Worm (Caenorhabditis elegans) whole organism, L4 larva: ENCODE data around the gene T20D4.12.

Experiments used
- F26F4.8 ChIP-seq: fragments of 200-800 bp; sonication (Bioruptor generic); conservative IDR thresholded peaks from 2 replicates; pipeline ENCODE4 v1.3.6; 2022; ENCODE audit warnings: missing genetic modification characterization, missing compliant biosample characterization
- R02D3.7 ChIP-seq: fragments of 150-350 bp; sonication (generic microtip); optimal IDR thresholded peaks from 3 replicates; lab custom pipeline; 2014; ENCODE audit warnings: missing biosample characterization, missing genetic modification characterization
- T26A8.4 ChIP-seq: fragments of 200-800 bp; sonication (Bioruptor generic); IDR thresholded peaks from 2 replicates; pipeline ENCODE4 v1.3.6; 2022; ENCODE audit warnings: missing genetic modification characterization, missing compliant biosample characterization
- Y75B8A.6 ChIP-seq: fragments of 200-800 bp; sonication (Bioruptor generic); IDR thresholded peaks from 2 replicates; pipeline ENCODE4 v1.3.6; 2022; ENCODE audit warnings: missing genetic modification reagents, missing genetic modification characterization, missing compliant biosample characterization
- aha-1 ChIP-seq: fragments of 150-350 bp; peaks from one replicate; lab custom pipeline; 2014; ENCODE audit warnings: missing biosample characterization, missing genetic modification characterization
- aly-2 ChIP-seq: sonication (generic microtip); optimal IDR thresholded peaks from 2 replicates; lab custom pipeline; 2018; ENCODE audit warnings: missing biosample characterization, missing genetic modification characterization
- ama-1 ChIP-seq: fragments of 150-350 bp; optimal IDR thresholded peaks from 2 replicates; lab custom pipeline; 2014; ENCODE audit warnings: inconsistent platforms, mixed read lengths
- ceh-20 ChIP-seq: fragments of 200-800 bp; sonication (Bioruptor generic); IDR thresholded peaks from 2 replicates; pipeline ENCODE4 v1.3.6; 2022; ENCODE audit warnings: missing genetic modification reagents, missing genetic modification characterization, missing compliant biosample characterization
- ceh-82 ChIP-seq: sonication (generic microtip); optimal IDR thresholded peaks from 2 replicates; lab custom pipeline; 2017; ENCODE audit warnings: missing biosample characterization, missing genetic modification characterization
- ces-1 ChIP-seq: fragments of 150-350 bp; sonication (generic microtip); optimal IDR thresholded peaks from 4 replicates; lab custom pipeline; 2014; ENCODE audit warnings: missing biosample characterization, missing genetic modification reagents, missing genetic modification characterization
- ctbp-1 ChIP-seq: fragments of 200-800 bp; sonication (Bioruptor generic); IDR thresholded peaks from 2 replicates; pipeline ENCODE4 v1.3.6; 2022; ENCODE audit warnings: missing genetic modification reagents, missing genetic modification characterization, missing compliant biosample characterization
- daf-16 ChIP-seq, 3 experiments: sonication (generic microtip); optimal IDR thresholded peaks; 2 replicates each; lab custom pipeline; 2016 to 2017; ENCODE audit warnings: missing genetic modification characterization in 3 of 3, missing genetic modification reagents in 3 of 3, mild to moderate bottlenecking in 2 of 3, missing compliant biosample characterization in 2 of 3, missing biosample characterization in 1 of 3, moderate library complexity in 1 of 3
- daf-19 ChIP-seq: fragments of 200-800 bp; sonication (Bioruptor generic); conservative IDR thresholded peaks from 2 replicates; pipeline ENCODE4 v1.3.6; 2022; ENCODE audit warnings: missing genetic modification characterization, missing compliant biosample characterization
- dpl-1 ChIP-seq: fragments of 150-350 bp; optimal IDR thresholded peaks from 2 replicates; lab custom pipeline; 2014; ENCODE audit warnings: missing biosample characterization, missing genetic modification reagents, missing genetic modification characterization
- duxl-1 ChIP-seq: sonication (generic microtip); optimal IDR thresholded peaks from 2 replicates; lab custom pipeline; 2016; ENCODE audit warnings: mild to moderate bottlenecking, missing genetic modification characterization, moderate library complexity, missing compliant biosample characterization; ENCODE audit not compliant: poor library complexity
- fkh-10 ChIP-seq: fragments of 150-350 bp; optimal IDR thresholded peaks from 2 replicates; lab custom pipeline; 2014; ENCODE audit warnings: missing biosample characterization, missing genetic modification reagents, missing genetic modification characterization
- gei-8 ChIP-seq: fragments of 200-800 bp; sonication (Bioruptor generic); optimal IDR thresholded peaks from 2 replicates; lab custom pipeline; 2018; ENCODE audit warnings: mild to moderate bottlenecking, missing genetic modification characterization, missing compliant biosample characterization
- hif-1 ChIP-seq, 2 experiments: sonication (generic microtip); optimal IDR thresholded peaks; 2 replicates each; lab custom pipeline; 2016 to 2017; ENCODE audit warnings: missing compliant biosample characterization in 2 of 2, missing genetic modification characterization in 2 of 2, missing genetic modification reagents in 2 of 2, missing genotype in 2 of 2, mild to moderate bottlenecking in 1 of 2
- hlh-11 ChIP-seq: fragments of 200-800 bp; sonication (Bioruptor generic); optimal IDR thresholded peaks from 2 replicates; lab custom pipeline; 2018; ENCODE audit warnings: mild to moderate bottlenecking, missing genetic modification characterization, missing compliant biosample characterization
- hlh-30 ChIP-seq: sonication (generic microtip); optimal IDR thresholded peaks from 2 replicates; lab custom pipeline; 2017; ENCODE audit warnings: antibody characterized with exemption, mild to moderate bottlenecking, missing genetic modification characterization, missing compliant biosample characterization; ENCODE audit not compliant: insufficient read depth
- jun-1 ChIP-seq: fragments of 150-350 bp; optimal IDR thresholded peaks from 2 replicates; lab custom pipeline; 2014; ENCODE audit warnings: missing biosample characterization, missing genetic modification reagents, missing genetic modification characterization
- lim-7 ChIP-seq: fragments of 200-800 bp; sonication (Bioruptor generic); IDR thresholded peaks from 2 replicates; pipeline ENCODE4 v1.3.6; 2022; ENCODE audit warnings: missing genetic modification characterization, missing compliant biosample characterization
- lin-13 ChIP-seq: fragments of 150-350 bp; optimal IDR thresholded peaks from 2 replicates; lab custom pipeline; 2014; ENCODE audit warnings: missing biosample characterization, missing genetic modification reagents, missing genetic modification characterization
- lsy-2 ChIP-seq, 2 experiments: fragments of 150-350 bp in 1 of 2; sonication (generic microtip) in 1 of 2; optimal IDR thresholded peaks; 2 replicates each; lab custom pipeline; 2014 to 2017; ENCODE audit warnings: missing biosample characterization in 2 of 2, missing genetic modification characterization in 2 of 2
- madf-9 ChIP-seq: fragments of 200-800 bp; sonication (Bioruptor generic); conservative IDR thresholded peaks from 2 replicates; pipeline ENCODE4 v1.3.6; 2022; ENCODE audit warnings: missing genetic modification reagents, missing genetic modification characterization, missing compliant biosample characterization
- mdl-1 ChIP-seq, 2 experiments: fragments of 150-350 bp in 1 of 2; sonication (generic microtip) in 1 of 2; optimal IDR thresholded peaks; 2 replicates each; lab custom pipeline; 2014 to 2017; ENCODE audit warnings: missing biosample characterization in 2 of 2, missing genetic modification characterization in 2 of 2
- mep-1 ChIP-seq: fragments of 150-350 bp; sonication (generic microtip); optimal IDR thresholded peaks from 3 replicates; lab custom pipeline; 2014; ENCODE audit warnings: missing biosample characterization, missing genetic modification characterization
- mes-2 ChIP-seq: sonication (generic microtip); optimal IDR thresholded peaks from 2 replicates; lab custom pipeline; 2016; ENCODE audit warnings: missing genotype, mild to moderate bottlenecking, missing genetic modification characterization, missing compliant biosample characterization; ENCODE audit not compliant: poor library complexity, severe bottlenecking
- mxl-3 ChIP-seq: fragments of 200-800 bp; sonication (Bioruptor generic); optimal IDR thresholded peaks from 2 replicates; lab custom pipeline; 2018; ENCODE audit warnings: mild to moderate bottlenecking, missing genetic modification characterization, missing compliant biosample characterization
- nhr-10 ChIP-seq: fragments of 150-350 bp; optimal IDR thresholded peaks from 2 replicates; lab custom pipeline; 2014; ENCODE audit warnings: missing biosample characterization, missing genetic modification characterization
- nhr-11 ChIP-seq: fragments of 150-350 bp; optimal IDR thresholded peaks from 2 replicates; lab custom pipeline; 2014; ENCODE audit warnings: missing biosample characterization, missing genetic modification characterization
- nhr-25 ChIP-seq: sonication (generic microtip); optimal IDR thresholded peaks from 2 replicates; lab custom pipeline; 2017; ENCODE audit warnings: missing genetic modification characterization, mild to moderate bottlenecking, missing compliant biosample characterization, antibody characterized with exemption, moderate library complexity, borderline replicate concordance; ENCODE audit not compliant: insufficient read depth
- nhr-28 ChIP-seq: fragments of 150-350 bp; optimal IDR thresholded peaks from 2 replicates; lab custom pipeline; 2014; ENCODE audit warnings: missing biosample characterization, missing genetic modification characterization
- nhr-41 ChIP-seq: fragments of 200-800 bp; sonication (Bioruptor generic); IDR thresholded peaks from 2 replicates; pipeline ENCODE4 v1.3.6; 2022; ENCODE audit warnings: missing genetic modification reagents, missing genetic modification characterization, missing compliant biosample characterization
- nhr-6 ChIP-seq: fragments of 150-350 bp; optimal IDR thresholded peaks from 2 replicates; lab custom pipeline; 2014; ENCODE audit warnings: missing biosample characterization, missing genetic modification characterization
- nhr-76 ChIP-seq: fragments of 150-350 bp; optimal IDR thresholded peaks from 2 replicates; lab custom pipeline; 2014; ENCODE audit warnings: missing biosample characterization, missing genetic modification characterization
- nhr-77 ChIP-seq: fragments of 150-350 bp; optimal IDR thresholded peaks from 2 replicates; lab custom pipeline; 2014; ENCODE audit warnings: missing biosample characterization, missing genetic modification characterization
- pha-4 ChIP-seq, 2 experiments: fragments of 150-350 bp in 1 of 2; fragments of 200-800 bp in 1 of 2; sonication (Bioruptor generic) in 1 of 2; IDR thresholded peaks in 1 of 2; optimal IDR thresholded peaks in 1 of 2; 2 replicates each; pipeline versions ENCODE4 v1.3.6 to Lab custom; 2014 to 2022; ENCODE audit warnings: missing genetic modification characterization in 2 of 2, missing genetic modification reagents in 2 of 2, missing biosample characterization in 1 of 2, missing compliant biosample characterization in 1 of 2
- php-3 ChIP-seq: fragments of 200-800 bp; sonication (Bioruptor generic); IDR thresholded peaks from 2 replicates; pipeline ENCODE4 v1.3.6; 2022; ENCODE audit warnings: missing genetic modification reagents, missing genetic modification characterization, missing compliant biosample characterization
- rbr-2 ChIP-seq: sonication (generic microtip); optimal IDR thresholded peaks from 2 replicates; lab custom pipeline; 2016; ENCODE audit warnings: missing genotype, missing genetic modification characterization, missing compliant biosample characterization
- skn-1 ChIP-seq: fragments of 150-350 bp; optimal IDR thresholded peaks from 2 replicates; lab custom pipeline; 2014; ENCODE audit warnings: missing biosample characterization, missing genetic modification characterization
- snpc-4 ChIP-seq: fragments of 150-350 bp; optimal IDR thresholded peaks from 2 replicates; lab custom pipeline; 2014; ENCODE audit warnings: missing biosample characterization, missing genetic modification characterization
- tra-1 ChIP-seq: fragments of 200-800 bp; sonication (Bioruptor generic); IDR thresholded peaks from 2 replicates; pipeline ENCODE4 v1.3.6; 2022; ENCODE audit warnings: missing genetic modification reagents, missing genetic modification characterization, missing compliant biosample characterization
- unc-130 ChIP-seq: sonication (generic microtip); optimal IDR thresholded peaks from 2 replicates; lab custom pipeline; 2016; ENCODE audit warnings: missing genetic modification reagents, missing genetic modification characterization, missing compliant biosample characterization
- unc-62 ChIP-seq, 3 experiments: fragments of 150-350 bp in 1 of 3; sonication (generic microtip); optimal IDR thresholded peaks in 2 of 3; peaks in 1 of 3; 1 replicate in 1 of 3; 2 replicates in 2 of 3; lab custom pipeline; 2014 to 2017; ENCODE audit warnings: missing biosample characterization in 3 of 3, missing genetic modification characterization in 3 of 3, missing genetic modification reagents in 3 of 3, missing genotype in 1 of 3
- vab-7 ChIP-seq: fragments of 200-800 bp; sonication (Bioruptor generic); IDR thresholded peaks from 2 replicates; pipeline ENCODE4 v1.3.6; 2022; ENCODE audit warnings: missing genetic modification reagents, missing genetic modification characterization, missing compliant biosample characterization
- zfp-2 ChIP-seq: sonication (generic microtip); optimal IDR thresholded peaks from 2 replicates; lab custom pipeline; 2016; ENCODE audit warnings: mild to moderate bottlenecking, missing genetic modification characterization, missing compliant biosample characterization

T20D4.12 gene

DNA sequence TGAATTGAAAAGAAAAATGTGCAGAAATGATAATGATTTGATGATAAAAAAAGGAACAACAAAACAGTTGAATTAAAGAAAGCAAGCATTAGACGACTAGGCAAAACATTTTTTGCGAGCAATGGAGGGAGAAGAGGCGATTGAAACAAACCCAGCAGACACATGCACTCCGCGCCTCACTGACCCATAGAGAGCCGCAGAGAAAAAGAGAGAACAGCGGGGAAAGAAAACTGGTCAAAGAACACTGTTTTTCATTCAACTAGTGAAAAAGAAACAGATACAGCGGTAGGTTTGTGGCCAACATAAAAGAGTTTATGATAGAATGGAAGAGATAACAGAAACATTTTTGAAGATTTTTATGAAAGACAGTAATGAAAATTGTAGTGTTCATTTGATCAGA lies 8.6 kb upstream of the T20D4.12 start (continued):
- TF ChIP-seq duxl-1: peak; percentile 21
- no peak for TF ChIP-seq ces-1 (GFP tag; lab: Kevin White, UChicago)
- TF ChIP-seq gei-8 (GFP tag; lab: Kevin White, UChicago): no peak
- 0 out of 2 replicates have a peak, but pooled peaks have one; percentile 42 for TF ChIP-seq php-3 (GFP tag; lab: Robert Waterston, UW)
- TF ChIP-seq hlh-11 (tag; lab: Kevin White, UChicago): peak; percentile 82
- peak; percentile 62 to 73 for TF ChIP-seq mdl-1 (tag; optimal IDR thresholded peaks at IDR 0.05; lab: Kevin White, UChicago)
- no peak for TF ChIP-seq ama-1 (lab: Kevin White, UChicago)
- no peak for TF ChIP-seq T26A8.4 (GFP tag; lab: Robert Waterston, UW)
- TF ChIP-seq lim-7 (GFP tag; lab: Robert Waterston, UW): no peak
- no peak for TF ChIP-seq vab-7
- TF ChIP-seq nhr-28: peak; percentile 90
- TF ChIP-seq aly-2 (tag; lab: Kevin White, UChicago): no peak
- peak; percentile 59 for TF ChIP-seq mxl-3 (GFP tag; lab: Kevin White, UChicago)
- TF ChIP-seq F26F4.8: no peak
- TF ChIP-seq Y75B8A.6 (GFP tag; lab: Robert Waterston, UW): no peak
- TF ChIP-seq rbr-2 (tag; lab: Kevin White, UChicago): no peak

DNA sequence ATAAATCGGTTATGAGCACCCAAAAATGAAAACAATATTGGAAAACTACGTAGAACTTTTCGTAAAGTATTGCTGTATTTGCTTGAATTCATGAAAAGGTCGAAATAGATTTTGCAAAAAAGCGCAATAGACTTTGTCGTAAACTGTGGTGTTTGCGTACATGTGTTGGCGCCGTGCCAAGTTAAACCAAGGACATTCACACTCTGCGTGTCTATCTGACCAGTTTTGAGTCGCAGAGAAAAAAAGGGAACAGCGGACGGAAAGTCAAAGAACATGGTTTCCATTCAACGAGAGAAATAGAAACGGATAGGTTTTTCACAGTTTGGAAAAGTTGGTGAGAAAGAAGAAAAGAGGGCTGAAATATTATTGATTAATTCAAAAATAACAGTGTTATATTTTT lies 5.9 kb upstream of the T20D4.12 start:
- no peak for TF ChIP-seq nhr-41 (GFP tag; lab: Robert Waterston, UW)
- peak; percentile 73 for TF ChIP-seq hlh-30 (tag; lab: Kevin White, UChicago)
- peak in 1 of 2 experiments; percentile 43 for TF ChIP-seq daf-16 (GFP tag; optimal IDR thresholded peaks at IDR 0.05; lab: Kevin White, UChicago)
- no peak for TF ChIP-seq daf-16 (tag; optimal IDR thresholded peaks at IDR 0.05; lab: Kevin White, UChicago)
- TF ChIP-seq mep-1 (tag; lab: Kevin White, UChicago): peak; percentile 85
- TF ChIP-seq mes-2: peak; percentile 75
- peak; percentile 71 for TF ChIP-seq rbr-2 (tag; lab: Kevin White, UChicago)
- TF ChIP-seq skn-1: no peak
- peak; percentile 94 for TF ChIP-seq nhr-28
- TF ChIP-seq nhr-77: peak; percentile 53
- no peak for TF ChIP-seq unc-130 (GFP tag; lab: Kevin White, UChicago)
- TF ChIP-seq nhr-25 (tag; lab: Kevin White, UChicago): peak; percentile 91
- TF ChIP-seq snpc-4: no peak
- peak; percentile 44; the same call in 1 of the 2 replicates for TF ChIP-seq T26A8.4 (GFP tag; lab: Robert Waterston, UW)
- TF ChIP-seq daf-19: no peak
- no peak for TF ChIP-seq ceh-82 (tag; lab: Kevin White, UChicago)
- TF ChIP-seq nhr-11 (tag; lab: Kevin White, UChicago): peak; percentile 83
- peak in 1 of 2 experiments; percentile 49 for TF ChIP-seq hif-1 (tag; optimal IDR thresholded peaks at IDR 0.05; lab: Kevin White, UChicago)
- TF ChIP-seq fkh-10: peak; percentile 12
- TF ChIP-seq ceh-20 (GFP tag; lab: Robert Waterston, UW): peak; percentile 49; the same call in 1 of the 2 replicates
- TF ChIP-seq tra-1 (GFP tag; lab: Robert Waterston, UW): 0 out of 2 replicates have a peak, but pooled peaks have one; percentile 31
- peak; percentile 12 for TF ChIP-seq nhr-10 (tag; lab: Kevin White, UChicago)
- TF ChIP-seq aha-1: peak; percentile 95
- no peak for TF ChIP-seq pha-4 (GFP tag; IDR thresholded peaks at IDR 0.05; lab: Robert Waterston, UW)
- TF ChIP-seq pha-4 (tag; optimal IDR thresholded peaks at IDR 0.05; lab: Kevin White, UChicago): peak; percentile 70
- peak; percentile 57; the same call in 1 of the 2 replicates for TF ChIP-seq ctbp-1 (GFP tag; lab: Robert Waterston, UW)
- TF ChIP-seq lin-13: peak; percentile 38
- TF ChIP-seq lsy-2 (tag; optimal IDR thresholded peaks at IDR 0.05; lab: Kevin White, UChicago): peak; percentile 75 to 87
- peak; percentile 45 for TF ChIP-seq jun-1 (tag; lab: Kevin White, UChicago)
- TF ChIP-seq zfp-2 (tag; lab: Kevin White, UChicago): peak; percentile 7
- TF ChIP-seq nhr-6 (tag; lab: Kevin White, UChicago): peak; percentile 86
- TF ChIP-seq madf-9 (GFP tag; lab: Robert Waterston, UW): 0 out of 2 replicates have a peak, but pooled peaks have one; percentile 30
- peak; percentile 62 for TF ChIP-seq nhr-76 (tag; lab: Kevin White, UChicago)
- no peak for TF ChIP-seq gei-8 (GFP tag; lab: Kevin White, UChicago)
- TF ChIP-seq unc-62 (GFP tag; optimal IDR thresholded peaks at IDR 0.05 in 1 of 2; lab: Kevin White, UChicago): peak in 1 of 2 experiments; percentile 67
- no peak for TF ChIP-seq unc-62 (tag; optimal IDR thresholded peaks at IDR 0.05; lab: Kevin White, UChicago)
- peak; percentile 69 for TF ChIP-seq dpl-1 (GFP tag; lab: Kevin White, UChicago)
- no peak for TF ChIP-seq R02D3.7 (tag; lab: Kevin White, UChicago)
